Worm (Caenorhabditis elegans) whole organism, early embryonic: ENCODE results near the gene let-4.
"Not testable (repeated sequence)": the region's sequence is repeated elsewhere in the genome, so short reads cannot be mapped to it uniquely, and the experiment has no call there.

Source experiments
- B0310.2 ChIP-seq: sonication (generic microtip); optimal IDR thresholded peaks from 2 replicates; lab custom pipeline; 2016; ENCODE audit warnings: mild to moderate bottlenecking, missing genetic modification characterization, missing compliant biosample characterization
- F13C5.2 ChIP-seq: sonication (generic microtip); optimal IDR thresholded peaks from 2 replicates; lab custom pipeline; 2017; ENCODE audit warnings: mild to moderate bottlenecking, missing genetic modification characterization, inconsistent platforms, missing compliant biosample characterization
- aly-1 ChIP-seq: sonication (generic microtip); optimal IDR thresholded peaks from 2 replicates; lab custom pipeline; 2016; ENCODE audit warnings: missing genetic modification characterization, missing compliant biosample characterization
- ama-1 ChIP-seq: fragments of 150-350 bp; optimal IDR thresholded peaks from 2 replicates; lab custom pipeline; 2014
- ceh-13 ChIP-seq: fragments of 200-800 bp; sonication (Bioruptor generic); optimal IDR thresholded peaks from 2 replicates; lab custom pipeline; 2018; ENCODE audit warnings: mild to moderate bottlenecking, missing genetic modification characterization, missing compliant biosample characterization
- flt-1 ChIP-seq: fragments of 200-800 bp; sonication (Bioruptor generic); IDR thresholded peaks from 2 replicates; pipeline ENCODE4 v1.3.6; 2022; ENCODE audit warnings: missing genetic modification characterization, missing compliant biosample characterization
- hmbx-1 ChIP-seq: sonication (generic microtip); optimal IDR thresholded peaks from 2 replicates; lab custom pipeline; 2016; ENCODE audit warnings: mild to moderate bottlenecking, missing genetic modification characterization, missing compliant biosample characterization
- hmg-4 ChIP-seq: fragments of 200-800 bp; sonication (Bioruptor generic); optimal IDR thresholded peaks from 2 replicates; lab custom pipeline; 2018; ENCODE audit warnings: mild to moderate bottlenecking, missing genetic modification characterization, missing compliant biosample characterization
- hnd-1 ChIP-seq: sonication (generic microtip); optimal IDR thresholded peaks from 2 replicates; lab custom pipeline; 2016; ENCODE audit warnings: missing genetic modification characterization, missing compliant biosample characterization
- pes-1 ChIP-seq: fragments of 200-800 bp; sonication (Bioruptor generic); IDR thresholded peaks from 2 replicates; pipeline ENCODE4 v1.3.6; 2022; ENCODE audit warnings: missing genetic modification reagents, missing genetic modification characterization, missing compliant biosample characterization
- scrt-1 ChIP-seq: fragments of 200-800 bp; sonication (Bioruptor generic); IDR thresholded peaks from 2 replicates; pipeline ENCODE4 v1.3.6; 2022; ENCODE audit warnings: missing genetic modification characterization, missing compliant biosample characterization
- sea-1 ChIP-seq: fragments of 200-800 bp; sonication (Bioruptor generic); conservative IDR thresholded peaks from 2 replicates; pipeline ENCODE4 v1.3.6; 2022; ENCODE audit warnings: missing genetic modification characterization, missing compliant biosample characterization
- tbx-37 ChIP-seq: fragments of 200-800 bp; sonication (Bioruptor generic); conservative IDR thresholded peaks from 2 replicates; pipeline ENCODE4 v1.3.6; 2022; ENCODE audit warnings: missing genetic modification reagents, missing genetic modification characterization, missing compliant biosample characterization
- tra-4 ChIP-seq: sonication (generic microtip); optimal IDR thresholded peaks from 2 replicates; lab custom pipeline; 2017; ENCODE audit warnings: missing genetic modification characterization, missing compliant biosample characterization

DNA sequence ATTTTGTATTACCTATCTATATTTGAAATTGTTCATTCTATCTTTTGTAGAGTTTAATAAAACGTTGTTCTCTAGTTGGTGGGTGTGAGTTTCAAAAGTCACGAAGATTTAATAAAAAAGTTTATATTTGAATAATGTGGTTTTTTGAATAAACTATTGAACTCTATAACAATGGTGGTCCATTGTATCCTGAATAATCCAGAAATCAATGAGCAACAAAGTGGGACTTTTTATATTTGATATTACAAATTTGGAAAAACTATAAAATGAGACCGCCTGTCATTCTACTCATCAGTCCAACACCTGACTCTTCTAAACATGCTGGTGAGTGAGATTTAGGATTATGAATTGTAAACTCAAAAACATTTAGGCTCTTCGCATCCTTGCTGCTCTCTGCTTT lies 49.3 kb upstream of the let-4 start, which contains the start of gene nspc-19:
- TF ChIP-seq tbx-37 (GFP tag; lab: Robert Waterston, UW); sea-1 (GFP tag; lab: Robert Waterston, UW); hnd-1; ama-1 (lab: Kevin White, UChicago); hmbx-1 (tag; lab: Kevin White, UChicago); ceh-13 (GFP tag; lab: Kevin White, UChicago); flt-1 (GFP tag; lab: Robert Waterston, UW); scrt-1 (GFP tag; lab: Robert Waterston, UW); pes-1 (GFP tag; lab: Robert Waterston, UW); F13C5.2 (tag; lab: Kevin White, UChicago); hmg-4; aly-1 (tag; lab: Kevin White, UChicago); tra-4 (tag; lab: Kevin White, UChicago); B0310.2: not testable (repeated sequence)
